Worm (Caenorhabditis elegans): ENCODE measurements around the gene try-8.

try-8 gene

ce11 chrV:7432441-7433146 lies 21.5 kb downstream of the try-8 start:
- TF ChIP-seq mdt-29 (GFP tag; IDR thresholded peaks at IDR 0.05) (0 out of 2 replicates have a peak, but pooled peaks have one; percentile 6), hlh-11 (tag; optimal IDR thresholded peaks at IDR 0.05) (peak; percentile 63), zip-11 (GFP tag; IDR thresholded peaks at IDR 0.05) (no peak), mep-1 (tag; optimal IDR thresholded peaks at IDR 0.05) (peak; percentile 50), nhr-28 (tag; optimal IDR thresholded peaks at IDR 0.05) (no peak), nhr-102 (tag; optimal IDR thresholded peaks at IDR 0.05) (peak; percentile 68), daf-8 (GFP tag; IDR thresholded peaks at IDR 0.05) (0 out of 2 replicates have a peak, but pooled peaks have one; percentile 50), Y5F2A.4 (GFP tag; optimal IDR thresholded peaks at IDR 0.05) (peak; percentile 29), T26A8.4 (GFP tag; IDR thresholded peaks at IDR 0.05) (peak; percentile 61; the same call in 1 of the 2 replicates), egl-43 (GFP tag; IDR thresholded peaks at IDR 0.05) (peak; percentile 14; the same call in 1 of the 2 replicates), sdz-12 (GFP tag; optimal IDR thresholded peaks at IDR 0.05) (peak; percentile 87), nhr-48 (tag; optimal IDR thresholded peaks at IDR 0.05) (peak; percentile 32), nhr-6 (tag; optimal IDR thresholded peaks at IDR 0.05) (no peak), hif-1 (tag; optimal IDR thresholded peaks at IDR 0.05) (peak in 1 of 2 experiments; percentile 11), duxl-1 (tag; optimal IDR thresholded peaks at IDR 0.05; ENCODE audit: poor library complexity) (peak; percentile 35), zfp-3 (GFP tag; conservative IDR thresholded peaks at IDR 0.05) (peak; percentile 90), unc-62 (GFP tag; optimal IDR thresholded peaks at IDR 0.05 in 1 of 2) (peak in 1 of 2 experiments; percentile 74), unc-62 (tag; optimal IDR thresholded peaks at IDR 0.05) (no peak), madf-5 (GFP tag; IDR thresholded peaks at IDR 0.05) (peak; percentile 9 to 66; a peak in 1 of 4 replicates), pha-4 (GFP tag; IDR thresholded peaks at IDR 0.05) (peak; percentile 39; the same call in 1 of the 2 replicates), pha-4 (tag; optimal IDR thresholded peaks at IDR 0.05) (no peak), lim-7 (GFP tag; IDR thresholded peaks at IDR 0.05) (0 out of 2 replicates have a peak, but pooled peaks have one; percentile 42), ceh-32 (tag; optimal IDR thresholded peaks at IDR 0.05; ENCODE audit: poor library complexity) (no peak), lin-38 (GFP tag; IDR thresholded peaks at IDR 0.05) (peak; percentile 47), mes-2 (tag; optimal IDR thresholded peaks at IDR 0.05; ENCODE audit: poor library complexity, severe bottlenecking) (peak; percentile 29), nhr-25 (tag; optimal IDR thresholded peaks at IDR 0.05; ENCODE audit: borderline replicate concordance, insufficient read depth) (no peak), daf-16 (GFP tag; optimal IDR thresholded peaks at IDR 0.05) (peak in 1 of 2 experiments; percentile 27), daf-16 (tag; optimal IDR thresholded peaks at IDR 0.05) (peak; percentile 37), spr-3 (GFP tag; optimal IDR thresholded peaks at IDR 0.05) (peak; percentile 39), aly-2 (tag; optimal IDR thresholded peaks at IDR 0.05) (no peak), T20F7.1 (GFP tag; optimal IDR thresholded peaks at IDR 0.05) (peak; percentile 22), nhr-237 (tag; optimal IDR thresholded peaks at IDR 0.05) (no peak), lsy-2 (tag; optimal IDR thresholded peaks at IDR 0.05) (peak in 1 of 2 experiments; percentile 7), Y105C5A.15 (GFP tag; IDR thresholded peaks at IDR 0.05) (0 out of 2 replicates have a peak, but pooled peaks have one; percentile 2), F49E8.2 (tag; optimal IDR thresholded peaks at IDR 0.05; ENCODE audit: borderline replicate concordance) (no peak), nhr-11 (tag; optimal IDR thresholded peaks at IDR 0.05) (no peak), dmd-6 (GFP tag; IDR thresholded peaks at IDR 0.05) (peak; percentile 25), R02D3.7 (tag; optimal IDR thresholded peaks at IDR 0.05) (no peak), aha-1 (tag) (peak; percentile 90), madf-9 (GFP tag; conservative IDR thresholded peaks at IDR 0.05) (no peak), Y75B8A.6 (GFP tag; IDR thresholded peaks at IDR 0.05) (0 out of 2 replicates have a peak, but pooled peaks have one; percentile 27), egl-27 (tag; optimal IDR thresholded peaks at IDR 0.05) (no peak), cey-2 (tag; optimal IDR thresholded peaks at IDR 0.05; ENCODE audit: borderline replicate concordance, insufficient read depth) (no peak), nhr-41 (GFP tag; IDR thresholded peaks at IDR 0.05) (no peak; the same call in none of the 2 replicates), Y48G9A.11 (GFP tag; IDR thresholded peaks at IDR 0.05) (peak; percentile 38; the same call in 1 of the 2 replicates), dve-1 (tag; optimal IDR thresholded peaks at IDR 0.05; ENCODE audit: insufficient read depth) (peak; percentile 69), pqm-1 (tag; optimal IDR thresholded peaks at IDR 0.05) (no peak), mxl-3 (GFP tag; optimal IDR thresholded peaks at IDR 0.05) (no peak)

Data from whole organism, L4 larva.